Fruit fly (Drosophila melanogaster): Measurements from ENCODE around the gene MKP-4.

MKP-4 gene

DNA sequence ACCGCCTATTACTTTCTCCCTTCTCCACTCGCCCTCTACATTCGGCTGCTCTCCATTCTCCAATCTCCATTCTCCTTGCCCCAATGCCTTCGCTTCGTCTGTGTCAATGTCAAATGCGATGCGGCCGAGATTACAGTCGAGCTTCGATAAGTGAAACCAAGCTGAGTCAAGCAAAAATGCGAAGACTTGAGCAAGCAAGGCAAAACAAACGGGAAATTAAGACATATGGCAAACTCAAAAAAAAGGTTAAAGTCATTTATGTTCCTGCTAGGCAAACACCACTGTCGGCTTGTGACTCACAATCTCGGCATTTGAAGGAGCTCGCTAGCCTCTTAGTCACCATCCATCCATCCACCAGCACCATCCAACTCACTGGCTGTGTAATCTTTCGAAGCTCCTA is 45.5 kb downstream of the MKP-4 start (continued):
- TF ChIP-seq CG12659 (GFP tag; optimal IDR thresholded peaks at IDR 0.05) (peak; percentile 96), Abd-B (GFP tag; optimal IDR thresholded peaks at IDR 0.05) (peak; percentile 92), dm (GFP tag; optimal IDR thresholded peaks at IDR 0.05) (peak; percentile 94), H15 (GFP tag; IDR thresholded peaks at IDR 0.05) (peak; percentile 90), gt (GFP tag; IDR thresholded peaks at IDR 0.05) (peak; percentile 86), cas (GFP tag; IDR thresholded peaks at IDR 0.05) (peak; percentile 57), CG43689 (GFP tag; IDR thresholded peaks at IDR 0.05) (peak; percentile 92), HLH4C (GFP tag; IDR thresholded peaks at IDR 0.05; ENCODE audit: partially characterized antibody) (no peak), nau (GFP tag; optimal IDR thresholded peaks at IDR 0.05) (no peak), Rfx (GFP tag; IDR thresholded peaks at IDR 0.05) (peak; percentile 95), CG31365 (tag; optimal IDR thresholded peaks at IDR 0.05) (peak; percentile 78), HmgZ (tag; optimal IDR thresholded peaks at IDR 0.05) (peak; percentile 98), eyg (GFP tag; optimal IDR thresholded peaks at IDR 0.05) (peak; percentile 89), luna (GFP tag; optimal IDR thresholded peaks at IDR 0.05) (peak; percentile 92), YL-1 (GFP tag; optimal IDR thresholded peaks at IDR 0.05) (peak; percentile 90), CG31388 (GFP tag; optimal IDR thresholded peaks at IDR 0.05) (peak; percentile 73), Dref (GFP tag; IDR thresholded peaks at IDR 0.05) (peak; percentile 39), CG8765 (GFP tag; IDR thresholded peaks at IDR 0.05) (peak; percentile 89), CG16863 (GFP tag; optimal IDR thresholded peaks at IDR 0.05) (peak; percentile 98), exex (tag; optimal IDR thresholded peaks at IDR 0.05) (no peak), chm (GFP tag; IDR thresholded peaks at IDR 0.05) (peak; percentile 98), Hmr (GFP tag; optimal IDR thresholded peaks at IDR 0.05) (peak; percentile 96), CG7786 (GFP tag; optimal IDR thresholded peaks at IDR 0.05) (peak; percentile 98), CG18476 (GFP tag; optimal IDR thresholded peaks at IDR 0.05) (peak; percentile 89), klu (GFP tag; IDR thresholded peaks at IDR 0.05) (peak; percentile 86), CG4424 (GFP tag; optimal IDR thresholded peaks at IDR 0.05) (peak; percentile 94), CG17361 (GFP tag; IDR thresholded peaks at IDR 0.05) (peak; percentile 92), CG16813 (GFP tag; IDR thresholded peaks at IDR 0.05; ENCODE audit: partially characterized antibody) (no peak), CG9727 (GFP tag; optimal IDR thresholded peaks at IDR 0.05) (peak; percentile 95), abd-A (tag; optimal IDR thresholded peaks at IDR 0.05) (no peak), kay (GFP tag; optimal IDR thresholded peaks at IDR 0.05) (peak; percentile 100), BEAF-32 (GFP tag; optimal IDR thresholded peaks at IDR 0.05) (peak; percentile 18), dpn (GFP tag; optimal IDR thresholded peaks at IDR 0.05) (peak; percentile 98), tup (GFP tag; optimal IDR thresholded peaks at IDR 0.05) (peak; percentile 97), tin (GFP tag; optimal IDR thresholded peaks at IDR 0.05) (peak; percentile 97), CG12299 (tag; optimal IDR thresholded peaks at IDR 0.05) (peak; percentile 94), CoRest (tag; optimal IDR thresholded peaks at IDR 0.05) (peak; percentile 97), Blimp-1 (GFP tag; optimal IDR thresholded peaks at IDR 0.05) (peak; percentile 85), Poxn (GFP tag; IDR thresholded peaks at IDR 0.05) (peak; percentile 85), B-H2 (GFP tag; optimal IDR thresholded peaks at IDR 0.05) (peak; percentile 90), Usf (GFP tag; optimal IDR thresholded peaks at IDR 0.05) (peak; percentile 97), CG31224 (GFP tag; IDR thresholded peaks at IDR 0.05) (peak; percentile 79), run (tag; optimal IDR thresholded peaks at IDR 0.05) (peak; percentile 84), CG10431 (GFP tag; optimal IDR thresholded peaks at IDR 0.05) (peak; percentile 93), slbo (GFP tag; IDR thresholded peaks at IDR 0.05) (peak; percentile 98), mld (GFP tag; IDR thresholded peaks at IDR 0.05; ENCODE audit: partially characterized antibody) (no peak), her (GFP tag; optimal IDR thresholded peaks at IDR 0.05) (peak; percentile 97), Asciz (GFP tag; optimal IDR thresholded peaks at IDR 0.05) (peak; percentile 77), CG14441 (GFP tag; IDR thresholded peaks at IDR 0.05) (peak; percentile 92), PHDP (tag; optimal IDR thresholded peaks at IDR 0.05) (peak; percentile 95), trh (GFP tag; optimal IDR thresholded peaks at IDR 0.05) (peak; percentile 93)

All from whole organism, embryonic.